Fruit fly (Drosophila melanogaster) whole organism, prepupa: ENCODE data around the gene CG9270.

Experiments used
- Blimp-1 ChIP-seq: fragments of 200-800 bp; sonication (Bioruptor generic); optimal IDR thresholded peaks from 3 replicates; lab custom pipeline; 2017; ENCODE audit warnings: missing biosample characterization, missing genetic modification characterization, mild to moderate bottlenecking, moderate library complexity, missing genetic modification reagents
- CG11762 ChIP-seq: fragments of 200-800 bp; sonication (Bioruptor generic); optimal IDR thresholded peaks from 3 replicates; lab custom pipeline; 2016; ENCODE audit warnings: missing biosample characterization, missing genetic modification characterization; ENCODE audit not compliant: insufficient read depth
- CG15336 ChIP-seq: fragments of 200-800 bp; sonication (Bioruptor generic); IDR thresholded peaks from 2 replicates; pipeline ENCODE4 v1.3.6; 2022; ENCODE audit warnings: missing biosample characterization, missing genetic modification characterization
- CG1621 ChIP-seq: fragments of 200-800 bp; sonication (Bioruptor generic); optimal IDR thresholded peaks from 3 replicates; lab custom pipeline; 2018; ENCODE audit warnings: missing biosample characterization, mild to moderate bottlenecking, missing genetic modification characterization
- CG16779 ChIP-seq: fragments of 200-800 bp; sonication (Bioruptor generic); optimal IDR thresholded peaks from 3 replicates; lab custom pipeline; 2017; ENCODE audit warnings: missing biosample characterization, mild to moderate bottlenecking, missing genetic modification characterization
- CG32006 ChIP-seq: fragments of 200-800 bp; sonication (Bioruptor generic); optimal IDR thresholded peaks from 3 replicates; lab custom pipeline; 2017; ENCODE audit warnings: missing biosample characterization, mild to moderate bottlenecking, missing genetic modification characterization
- CG6854 ChIP-seq: fragments of 200-800 bp; sonication (Bioruptor generic); optimal IDR thresholded peaks from 2 replicates; lab custom pipeline; 2017; ENCODE audit warnings: missing biosample characterization, mild to moderate bottlenecking, missing genetic modification characterization
- CG9139 ChIP-seq: fragments of 200-800 bp; sonication (Bioruptor generic); optimal IDR thresholded peaks from 3 replicates; lab custom pipeline; 2017; ENCODE audit warnings: missing biosample characterization, mild to moderate bottlenecking, missing genetic modification characterization
- Eip75B ChIP-seq: fragments of 200-800 bp; sonication (Bioruptor generic); optimal IDR thresholded peaks from 3 replicates; lab custom pipeline; 2016; ENCODE audit warnings: missing biosample characterization, missing genetic modification characterization
- OdsH ChIP-seq: fragments of 200-800 bp; sonication (Bioruptor generic); optimal IDR thresholded peaks from 3 replicates; lab custom pipeline; 2016; ENCODE audit warnings: missing biosample characterization, missing genetic modification characterization
- eg ChIP-seq: fragments of 200-800 bp; sonication (Bioruptor generic); IDR thresholded peaks from 3 replicates; pipeline ENCODE4 v1.3.6; 2022; ENCODE audit warnings: missing biosample characterization, missing genetic modification characterization
- esn ChIP-seq: fragments of 200-800 bp; sonication (Bioruptor generic); optimal IDR thresholded peaks from 2 replicates; lab custom pipeline; 2016; ENCODE audit warnings: missing biosample characterization, mild to moderate bottlenecking, missing genetic modification characterization, moderate library complexity
- net ChIP-seq: fragments of 200-800 bp; sonication (Bioruptor generic); optimal IDR thresholded peaks from 3 replicates; lab custom pipeline; 2016; ENCODE audit warnings: missing biosample characterization, missing genetic modification characterization
- salr ChIP-seq, 2 experiments: fragments of 200-800 bp; sonication (Bioruptor generic); optimal IDR thresholded peaks; 3 replicates each; lab custom pipeline; 2016 to 2018; ENCODE audit warnings: missing biosample characterization in 2 of 2, missing genetic modification characterization in 2 of 2, mild to moderate bottlenecking in 1 of 2

dm6 chr2L:20896681-20897341, 37.1 kb downstream of the CG9270 start:
- TF ChIP-seq CG9139 (no peak), OdsH (GFP tag; lab: Kevin White, UChicago) (no peak), salr (GFP tag; optimal IDR thresholded peaks at IDR 0.05; lab: Kevin White, UChicago) (no peak), Blimp-1 (no peak), CG1621 (no peak), CG16779 (no peak), eg (GFP tag; lab: Robert Waterston, UW) (no peak), Eip75B (no peak), net (no peak), CG11762 (no peak), CG15336 (GFP tag; lab: Robert Waterston, UW) (no peak), esn (GFP tag; lab: Kevin White, UChicago) (no peak), CG32006 (GFP tag; lab: Kevin White, UChicago) (no peak), CG6854 (no peak)
